Fruit fly (Drosophila melanogaster) whole organism, embryonic: Measurements from ENCODE around the gene Bub1.
A peak's percentile ranks its signal among the peaks of the same experiment; 100 is the strongest.

Source experiments
- CG10565 ChIP-seq: fragments of 200-800 bp; sonication (Bioruptor generic); optimal IDR thresholded peaks from 3 replicates; lab custom pipeline; 2016; ENCODE audit warnings: missing biosample characterization, mild to moderate bottlenecking, missing genetic modification characterization
- CG11398 ChIP-seq: fragments of 200-800 bp; sonication (Bioruptor generic); optimal IDR thresholded peaks from 2 replicates; lab custom pipeline; 2016; ENCODE audit warnings: missing biosample characterization, missing genetic modification characterization
- CG11504 ChIP-seq: fragments of 200-800 bp; sonication (Bioruptor generic); optimal IDR thresholded peaks from 3 replicates; lab custom pipeline; 2019; ENCODE audit warnings: missing biosample characterization, mild to moderate bottlenecking, missing genetic modification characterization, moderate library complexity
- CG12104 ChIP-seq: fragments of 200-800 bp; sonication (Bioruptor generic); optimal IDR thresholded peaks from 3 replicates; lab custom pipeline; 2016; ENCODE audit warnings: missing biosample characterization, missing genetic modification characterization
- CG12769 ChIP-seq: fragments of 200-800 bp; sonication (Bioruptor generic); optimal IDR thresholded peaks from 2 replicates; lab custom pipeline; 2019; ENCODE audit warnings: missing biosample characterization, mild to moderate bottlenecking, missing genetic modification characterization, moderate library complexity
- CG14014 ChIP-seq: fragments of 200-800 bp; sonication (Bioruptor generic); IDR thresholded peaks from 2 replicates; pipeline ENCODE4 v1.3.6; 2022; ENCODE audit warnings: missing biosample characterization, missing genetic modification characterization
- CG14667 ChIP-seq: fragments of 200-800 bp; sonication (Bioruptor generic); IDR thresholded peaks from 2 replicates; pipeline ENCODE4 v1.3.6; 2022; ENCODE audit warnings: missing biosample characterization, missing genetic modification characterization
- CG16863 ChIP-seq: fragments of 200-800 bp; sonication (Bioruptor generic); optimal IDR thresholded peaks from 3 replicates; lab custom pipeline; 2016; ENCODE audit warnings: missing biosample characterization, missing genetic modification characterization
- CG18764 ChIP-seq: fragments of 200-800 bp; sonication (Bioruptor generic); optimal IDR thresholded peaks from 3 replicates; lab custom pipeline; 2016; ENCODE audit warnings: missing biosample characterization, missing genetic modification characterization
- CG2120 ChIP-seq: fragments of 200-800 bp; sonication (Bioruptor generic); optimal IDR thresholded peaks from 3 replicates; lab custom pipeline; 2016; ENCODE audit warnings: missing biosample characterization, missing genetic modification characterization
- CG30403 ChIP-seq: fragments of 200-800 bp; sonication (Bioruptor generic); optimal IDR thresholded peaks from 3 replicates; lab custom pipeline; 2016; ENCODE audit warnings: missing biosample characterization, missing genetic modification characterization
- CG31388 ChIP-seq: fragments of 200-800 bp; sonication (Bioruptor generic); optimal IDR thresholded peaks from 2 replicates; lab custom pipeline; 2016; ENCODE audit warnings: missing biosample characterization, missing genetic modification characterization
- CG4707 ChIP-seq: fragments of 200-800 bp; sonication (Bioruptor generic); optimal IDR thresholded peaks from 2 replicates; lab custom pipeline; 2018; ENCODE audit warnings: missing biosample characterization, mild to moderate bottlenecking, missing genetic modification characterization, moderate library complexity
- CG6654 ChIP-seq: fragments of 200-800 bp; sonication (Bioruptor generic); optimal IDR thresholded peaks from 2 replicates; lab custom pipeline; 2017; ENCODE audit warnings: missing biosample characterization, mild to moderate bottlenecking, missing genetic modification characterization
- CG6683 ChIP-seq: fragments of 200-800 bp; sonication (Bioruptor generic); optimal IDR thresholded peaks from 2 replicates; lab custom pipeline; 2017; ENCODE audit warnings: missing biosample characterization, mild to moderate bottlenecking, missing genetic modification characterization, missing genetic modification reagents
- CG7839 ChIP-seq: fragments of 200-800 bp; sonication (Bioruptor generic); optimal IDR thresholded peaks from 3 replicates; lab custom pipeline; 2018; ENCODE audit warnings: missing biosample characterization, mild to moderate bottlenecking, missing genetic modification characterization, moderate library complexity
- CG8765 ChIP-seq: fragments of 200-800 bp; sonication (Bioruptor generic); IDR thresholded peaks from 2 replicates; pipeline ENCODE4 v1.3.6; 2022; ENCODE audit warnings: missing biosample characterization, missing genetic modification characterization
- CG9215 ChIP-seq: fragments of 200-800 bp; sonication (Bioruptor generic); IDR thresholded peaks from 2 replicates; pipeline ENCODE4 v1.3.6; 2022; ENCODE audit warnings: missing biosample characterization, missing genetic modification characterization
- Dbx ChIP-seq: fragments of 200-800 bp; sonication (Bioruptor generic); IDR thresholded peaks from 3 replicates; pipeline ENCODE4 v1.3.6; 2022; ENCODE audit warnings: missing biosample characterization, missing genetic modification characterization
- Dip3 ChIP-seq: fragments of 200-800 bp; sonication (Bioruptor generic); optimal IDR thresholded peaks from 3 replicates; lab custom pipeline; 2016; ENCODE audit warnings: missing biosample characterization, missing genetic modification characterization
- Dll ChIP-seq: fragments of 200-800 bp; sonication (Bioruptor generic); IDR thresholded peaks from 4 replicates; pipeline ENCODE4 v1.3.6; 2022; ENCODE audit warnings: missing biosample characterization, missing genetic modification characterization; ENCODE audit not compliant: partially characterized antibody
- Doc3 ChIP-seq: fragments of 200-800 bp; sonication (Bioruptor generic); IDR thresholded peaks from 3 replicates; pipeline ENCODE4 v1.3.6; 2022; ENCODE audit warnings: missing biosample characterization, missing genetic modification characterization; ENCODE audit not compliant: partially characterized antibody
- Dref ChIP-seq: fragments of 200-800 bp; sonication (Bioruptor generic); IDR thresholded peaks from 2 replicates; pipeline ENCODE4 v1.3.6; 2022; ENCODE audit warnings: missing biosample characterization, missing genetic modification characterization
- Fer2 ChIP-seq: fragments of 200-800 bp; sonication (Bioruptor generic); optimal IDR thresholded peaks from 2 replicates; lab custom pipeline; 2018; ENCODE audit warnings: missing biosample characterization, mild to moderate bottlenecking, missing genetic modification characterization, moderate library complexity
- Hr78 ChIP-seq, 2 experiments: fragments of 200-800 bp in 1 of 2; fragments of >200 bp in 1 of 2; sonication (Bioruptor generic) in 1 of 2; optimal IDR thresholded peaks; 2 replicates each; lab custom pipeline; 2017 to 2019; ENCODE audit warnings: missing biosample characterization in 2 of 2, missing genetic modification characterization in 2 of 2, mild to moderate bottlenecking in 1 of 2, moderate library complexity in 1 of 2
- Lhr ChIP-seq: fragments of 200-800 bp; sonication (Bioruptor generic); optimal IDR thresholded peaks from 3 replicates; lab custom pipeline; 2017; ENCODE audit warnings: mild to moderate bottlenecking, missing biosample characterization, missing genetic modification reagents, missing genetic modification characterization
- Nf-YB ChIP-seq: fragments of 200-800 bp; sonication (Bioruptor generic); optimal IDR thresholded peaks from 3 replicates; lab custom pipeline; 2019; ENCODE audit warnings: missing biosample characterization, mild to moderate bottlenecking, missing genetic modification characterization, moderate library complexity
- Ravus ChIP-seq: fragments of 200-800 bp; sonication (Bioruptor generic); IDR thresholded peaks from 2 replicates; pipeline ENCODE4 v1.3.6; 2022; ENCODE audit warnings: missing biosample characterization, missing genetic modification characterization
- Xrp1 ChIP-seq: fragments of 200-800 bp; sonication (Bioruptor generic); IDR thresholded peaks from 2 replicates; pipeline ENCODE4 v1.3.6; 2022; ENCODE audit warnings: missing biosample characterization, missing genetic modification characterization
- dmrt11E ChIP-seq: fragments of 200-800 bp; sonication (Bioruptor generic); optimal IDR thresholded peaks from 3 replicates; lab custom pipeline; 2018; ENCODE audit warnings: missing biosample characterization, mild to moderate bottlenecking, missing genetic modification characterization, moderate library complexity
- grn ChIP-seq: fragments of 200-800 bp; sonication (Bioruptor generic); optimal IDR thresholded peaks from 3 replicates; lab custom pipeline; 2017; ENCODE audit warnings: missing biosample characterization, missing genetic modification characterization
- jigr1 ChIP-seq: fragments of 200-800 bp; sonication (Bioruptor generic); IDR thresholded peaks from 3 replicates; pipeline ENCODE4 v1.3.6; 2022; ENCODE audit warnings: missing biosample characterization, missing genetic modification characterization
- kni ChIP-seq: fragments of 200-800 bp; sonication (Bioruptor generic); optimal IDR thresholded peaks from 3 replicates; lab custom pipeline; 2017; ENCODE audit warnings: mild to moderate bottlenecking, missing biosample characterization, missing genetic modification reagents, missing genetic modification characterization
- nau ChIP-seq: fragments of 200-800 bp; sonication (Bioruptor generic); optimal IDR thresholded peaks from 3 replicates; lab custom pipeline; 2017; ENCODE audit warnings: missing biosample characterization, mild to moderate bottlenecking, missing genetic modification characterization, missing genetic modification reagents
- nom ChIP-seq: fragments of 200-800 bp; sonication (Bioruptor generic); optimal IDR thresholded peaks from 2 replicates; lab custom pipeline; 2017; ENCODE audit warnings: missing biosample characterization, missing genetic modification characterization, mild to moderate bottlenecking, moderate library complexity, missing genetic modification reagents
- peb ChIP-seq: fragments of 200-800 bp; sonication (Bioruptor generic); IDR thresholded peaks from 2 replicates; pipeline ENCODE4 v1.3.6; 2022; ENCODE audit warnings: missing biosample characterization, missing genetic modification characterization
- sd ChIP-seq: fragments of 200-800 bp; sonication (Bioruptor generic); optimal IDR thresholded peaks from 3 replicates; lab custom pipeline; 2018; ENCODE audit warnings: missing biosample characterization, mild to moderate bottlenecking, missing genetic modification characterization, moderate library complexity
- sens ChIP-seq: fragments of 200-800 bp; sonication (Bioruptor generic); peaks from one replicate; lab custom pipeline; 2016; ENCODE audit warnings: missing biosample characterization, missing genetic modification characterization
- seq ChIP-seq: fragments of 200-800 bp; sonication (Bioruptor generic); IDR thresholded peaks from 2 replicates; pipeline ENCODE4 v1.3.6; 2022; ENCODE audit warnings: missing biosample characterization, missing genetic modification characterization
- sima ChIP-seq: fragments of 200-800 bp; sonication (Bioruptor generic); optimal IDR thresholded peaks from 2 replicates; lab custom pipeline; 2016; ENCODE audit warnings: missing biosample characterization, missing genetic modification characterization
- sqz ChIP-seq: fragments of 200-800 bp; sonication (Bioruptor generic); optimal IDR thresholded peaks from 3 replicates; lab custom pipeline; 2018; ENCODE audit warnings: missing biosample characterization, mild to moderate bottlenecking, missing genetic modification characterization
- tio ChIP-seq: fragments of 200-800 bp; sonication (Bioruptor generic); optimal IDR thresholded peaks from 2 replicates; lab custom pipeline; 2017; ENCODE audit warnings: missing biosample characterization, missing genetic modification characterization, inconsistent platforms
- tll ChIP-seq, 2 experiments: fragments of 200-800 bp in 1 of 2; fragments of >200 bp in 1 of 2; sonication (Bioruptor generic) in 1 of 2; optimal IDR thresholded peaks; 2 replicates each; lab custom pipeline; 2017 to 2019; ENCODE audit warnings: missing biosample characterization in 2 of 2, missing genetic modification characterization in 2 of 2, mild to moderate bottlenecking in 1 of 2, moderate library complexity in 1 of 2
- toy ChIP-seq: fragments of 200-800 bp; sonication (Bioruptor generic); IDR thresholded peaks from 2 replicates; pipeline ENCODE4 v1.3.6; 2022; ENCODE audit warnings: missing biosample characterization, missing genetic modification characterization
- twi ChIP-seq: fragments of 200-800 bp; optimal IDR thresholded peaks from 2 replicates; lab custom pipeline; 2019; ENCODE audit warnings: missing biosample characterization, mild to moderate bottlenecking, missing genetic modification characterization, moderate library complexity
- tx ChIP-seq: fragments of 200-800 bp; sonication (Bioruptor generic); optimal IDR thresholded peaks from 2 replicates; lab custom pipeline; 2016; ENCODE audit warnings: missing biosample characterization, missing genetic modification characterization
- vfl ChIP-seq: fragments of 200-800 bp; sonication (Bioruptor generic); optimal IDR thresholded peaks from 2 replicates; lab custom pipeline; 2016; ENCODE audit warnings: missing biosample characterization, missing genetic modification characterization
- yki ChIP-seq: fragments of >200 bp; optimal IDR thresholded peaks from 3 replicates; lab custom pipeline; 2018
- z ChIP-seq: fragments of 200-800 bp; sonication (Bioruptor generic); IDR thresholded peaks from 3 replicates; pipeline ENCODE4 v1.3.6; 2022; ENCODE audit warnings: missing biosample characterization, missing genetic modification characterization
- zfh1 ChIP-seq: fragments of 200-800 bp; sonication (Bioruptor generic); IDR thresholded peaks from 3 replicates; pipeline ENCODE4 v1.3.6; 2022; ENCODE audit warnings: missing biosample characterization, missing genetic modification characterization

The Bub1 gene

DNA sequence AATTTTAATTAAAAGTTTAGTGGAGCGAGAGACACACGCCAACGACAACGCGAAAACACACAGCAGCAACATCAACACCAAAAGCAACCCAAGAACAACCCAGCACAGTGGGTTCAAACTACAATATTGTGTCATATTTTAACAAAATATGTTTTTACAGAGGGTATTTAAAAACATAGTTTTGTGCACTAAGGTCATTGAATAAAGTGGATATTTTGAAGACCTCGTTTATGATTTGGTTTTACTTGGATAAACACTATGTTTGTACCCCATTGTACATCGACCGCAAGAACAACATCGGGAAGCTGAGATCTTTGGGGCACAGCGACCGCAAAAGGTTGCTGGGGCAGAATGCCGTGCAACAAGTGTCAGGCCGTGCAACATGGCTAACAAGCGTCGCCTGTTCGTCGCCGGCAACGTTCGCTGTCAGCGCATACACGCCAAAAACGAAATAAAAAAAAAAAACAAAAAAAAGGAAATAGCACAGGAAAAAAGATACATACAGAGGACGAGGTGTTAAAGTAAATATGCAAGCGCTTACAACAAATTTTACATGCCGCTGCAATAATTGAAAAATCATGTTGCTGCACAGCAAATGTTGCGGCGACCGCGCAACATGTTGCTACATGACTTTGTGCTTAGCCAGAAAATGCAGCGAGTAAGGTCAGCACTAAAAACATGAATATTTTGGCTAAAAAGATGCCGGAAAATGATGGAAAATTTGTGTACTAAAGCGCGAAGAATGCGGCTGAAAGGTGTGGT is 17.3 kb upstream of the Bub1 start (continued):
- no peak for TF ChIP-seq Dref (GFP tag; lab: Robert Waterston, UW)
- no peak for TF ChIP-seq CG12104 (GFP tag; lab: Kevin White, UChicago)
- TF ChIP-seq sima (GFP tag; lab: Kevin White, UChicago), result no peak
- no peak for TF ChIP-seq grn (GFP tag; lab: Kevin White, UChicago)
- no peak for TF ChIP-seq tll (GFP tag; optimal IDR thresholded peaks at IDR 0.05; lab: Kevin White, UChicago)
- no peak for TF ChIP-seq Dip3 (GFP tag; lab: Kevin White, UChicago)
- peak; percentile 67 for TF ChIP-seq zfh1
- no peak for TF ChIP-seq CG31388
- peak; percentile 74 for TF ChIP-seq dmrt11E (tag; lab: Kevin White, UChicago)
- TF ChIP-seq sqz (GFP tag; lab: Kevin White, UChicago), result no peak
- TF ChIP-seq Lhr (GFP tag; lab: Kevin White, UChicago), result no peak
- TF ChIP-seq CG6683 (GFP tag; lab: Kevin White, UChicago), result no peak
- TF ChIP-seq kni (GFP tag; lab: Kevin White, UChicago), result no peak
- no peak for TF ChIP-seq tx
- TF ChIP-seq toy, result no peak
- no peak for TF ChIP-seq CG14014 (GFP tag; lab: Robert Waterston, UW)
- TF ChIP-seq Ravus, result no peak
- TF ChIP-seq Nf-YB (GFP tag; lab: Kevin White, UChicago), result no peak
- TF ChIP-seq CG11398 (GFP tag; lab: Kevin White, UChicago), result no peak
- no peak for TF ChIP-seq CG8765
- peak; percentile 64; the same call in 1 of the 2 replicates for TF ChIP-seq Xrp1 (GFP tag; lab: Robert Waterston, UW)
- TF ChIP-seq CG12769 (tag; lab: Kevin White, UChicago), result peak; percentile 29
- peak; percentile 39 for TF ChIP-seq CG4707
- no peak for TF ChIP-seq tio (GFP tag; lab: Kevin White, UChicago)
- TF ChIP-seq Dll (GFP tag; lab: Robert Waterston, UW), result 0 out of 4 replicates have a peak, but pooled peaks have one; percentile 20
- TF ChIP-seq Fer2 (tag; lab: Kevin White, UChicago), result no peak
- no peak for TF ChIP-seq Doc3
- no peak for TF ChIP-seq seq (GFP tag; lab: Robert Waterston, UW)
- no peak for TF ChIP-seq Hr78 (GFP tag; optimal IDR thresholded peaks at IDR 0.05; lab: Kevin White, UChicago)
- TF ChIP-seq CG9215 (GFP tag; lab: Robert Waterston, UW), result no peak
- peak; percentile 10 for TF ChIP-seq CG30403 (GFP tag; lab: Kevin White, UChicago)
- TF ChIP-seq sens (GFP tag; lab: Kevin White, UChicago), result peak; percentile 81
- 0 out of 2 replicates have a peak, but pooled peaks have one; percentile 25 for TF ChIP-seq CG14667 (GFP tag; lab: Robert Waterston, UW)
- no peak for TF ChIP-seq jigr1 (GFP tag; lab: Robert Waterston, UW)
- TF ChIP-seq nom, result peak; percentile 90
- TF ChIP-seq z (GFP tag; lab: Robert Waterston, UW), result 0 out of 3 replicates have a peak, but pooled peaks have one; percentile 10
- TF ChIP-seq Dbx (GFP tag; lab: Robert Waterston, UW), result no peak
- peak; percentile 5 for TF ChIP-seq CG18764 (GFP tag; lab: Kevin White, UChicago)
- TF ChIP-seq CG10565 (GFP tag; lab: Kevin White, UChicago), result no peak
- TF ChIP-seq nau (GFP tag; lab: Kevin White, UChicago), result no peak
- TF ChIP-seq vfl, result no peak
- no peak for TF ChIP-seq sd
- TF ChIP-seq CG11504 (tag; lab: Kevin White, UChicago), result peak; percentile 92
- TF ChIP-seq twi, result no peak
- TF ChIP-seq peb, result no peak
- no peak for TF ChIP-seq CG6654 (GFP tag; lab: Kevin White, UChicago)
- TF ChIP-seq CG2120 (GFP tag; lab: Kevin White, UChicago), result no peak
- TF ChIP-seq yki (lab: Kevin White, UChicago), result no peak
- peak; percentile 36 for TF ChIP-seq CG7839
- peak; percentile 22 for TF ChIP-seq CG16863 (GFP tag; lab: Kevin White, UChicago)
